Fruit fly (Drosophila melanogaster): ENCODE measurements around the gene CG46434.

DNA sequence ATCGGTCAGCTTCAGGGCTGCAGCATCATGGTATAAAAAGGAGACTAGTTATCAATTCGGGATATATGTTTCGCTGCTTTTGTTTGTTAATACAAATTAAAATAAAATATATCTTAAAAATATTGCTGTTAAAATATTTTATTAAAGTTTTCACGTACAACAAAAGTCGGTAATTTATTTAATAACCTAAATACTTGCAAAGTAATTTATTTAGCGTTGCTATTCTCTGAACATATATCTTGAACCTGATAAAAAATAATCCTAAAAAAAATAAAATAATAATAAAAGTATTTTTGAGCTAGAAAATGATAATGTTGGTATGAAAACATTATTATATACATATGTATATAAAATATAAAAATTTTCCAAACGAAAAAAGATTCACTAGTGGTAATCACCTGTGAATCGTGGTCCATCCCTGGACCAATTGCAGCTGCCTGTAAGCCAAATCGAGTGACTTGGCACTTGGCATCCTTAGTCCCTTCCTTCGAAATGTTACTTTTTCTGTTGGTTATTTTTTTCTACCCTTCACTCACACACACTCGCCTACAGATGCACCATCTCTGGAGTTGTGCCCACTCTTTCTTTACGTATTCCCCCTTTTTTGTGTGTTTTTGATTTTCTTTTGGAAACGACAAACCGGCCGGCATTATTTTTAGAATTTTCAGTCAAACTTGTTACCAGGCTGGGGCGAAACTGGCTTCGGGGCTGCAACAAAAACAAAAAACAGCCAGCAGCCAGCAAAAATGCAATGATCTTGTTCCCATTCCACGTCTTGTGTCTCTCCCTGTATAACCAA, 13.4 kb upstream of the CG46434 start:
- TF ChIP-seq h (optimal IDR thresholded peaks at IDR 0.05) = no peak
- TF ChIP-seq ttk (optimal IDR thresholded peaks at IDR 0.05) = no peak
